Worm (Caenorhabditis elegans): ENCODE results near the gene nhr-133.

nhr-133 gene

ce11 chrV:2177307-2177764, 34.6 kb downstream of the nhr-133 start, which contains the start of gene srbc-17:
srbc-17 (plus strand) TSS chrV:2177714.
- TF ChIP-seq sox-2 (GFP tag; IDR thresholded peaks at IDR 0.05) = no peak
- TF ChIP-seq gmeb-2 (tag; optimal IDR thresholded peaks at IDR 0.05) = no peak
- no peak for TF ChIP-seq ceh-6 (GFP tag; optimal IDR thresholded peaks at IDR 0.05)
- TF ChIP-seq nhr-232 (tag; optimal IDR thresholded peaks at IDR 0.05) = no peak
- TF ChIP-seq ama-1 (optimal IDR thresholded peaks at IDR 0.05) = no peak

- TF ChIP-seq sox-2 (GFP tag; IDR thresholded peaks at IDR 0.05) (no peak), T23F11.4 (GFP tag; optimal IDR thresholded peaks at IDR 0.05) (no peak), ets-4 (tag; optimal IDR thresholded peaks at IDR 0.05) (no peak), F13H6.1 (tag; optimal IDR thresholded peaks at IDR 0.05) (no peak), pat-9 (tag; optimal IDR thresholded peaks at IDR 0.05) (no peak), dve-1 (tag; optimal IDR thresholded peaks at IDR 0.05) (no peak), hlh-6 (tag; optimal IDR thresholded peaks at IDR 0.05) (no peak), ceh-19 (GFP tag; optimal IDR thresholded peaks at IDR 0.05) (no peak), sdc-2 (tag; optimal IDR thresholded peaks at IDR 0.05) (no peak), pax-1 (tag; optimal IDR thresholded peaks at IDR 0.05) (no peak), lim-6 (tag; optimal IDR thresholded peaks at IDR 0.05) (no peak)
Observed at ce11 chrV:2175242-2175641, 36.7 kb downstream of the nhr-133 start, which contains the start of gene C45H4.18. C45H4.18 (plus strand) TSS chrV:2175542.

- TF ChIP-seq C38D4.7 (GFP tag; optimal IDR thresholded peaks at IDR 0.05) (no peak), pax-1 (tag; optimal IDR thresholded peaks at IDR 0.05) (no peak), hlh-8 (tag; optimal IDR thresholded peaks at IDR 0.05) (no peak), pha-4 (tag; optimal IDR thresholded peaks at IDR 0.05) (no peak), nhr-232 (tag; optimal IDR thresholded peaks at IDR 0.05) (no peak), pqm-1 (tag; optimal IDR thresholded peaks at IDR 0.05) (no peak), nhr-11 (tag; optimal IDR thresholded peaks at IDR 0.05) (no peak), dve-1 (tag; optimal IDR thresholded peaks at IDR 0.05) (no peak), npax-4 (tag; optimal IDR thresholded peaks at IDR 0.05) (no peak), C08G9.2 (tag; optimal IDR thresholded peaks at IDR 0.05) (no peak), ceh-22 (tag; optimal IDR thresholded peaks at IDR 0.05) (no peak), ceh-34 (tag; optimal IDR thresholded peaks at IDR 0.05) (no peak), eyg-1 (tag; optimal IDR thresholded peaks at IDR 0.05) (no peak), sox-4 (tag; optimal IDR thresholded peaks at IDR 0.05) (no peak), K09A11.1 (tag; optimal IDR thresholded peaks at IDR 0.05; ENCODE audit: insufficient read depth) (no peak)
Observed at ce11 chrV:2174465-2174864, 37.5 kb downstream of the nhr-133 start.

ce11 chrV:2166679-2167078, 45.2 kb downstream of the nhr-133 start, which contains the start of gene srbc-19:
srbc-19 (minus strand) TSS chrV:2166779.
- TF ChIP-seq ahr-1 (tag; optimal IDR thresholded peaks at IDR 0.05) (no peak), C08G9.2 (tag; optimal IDR thresholded peaks at IDR 0.05) (no peak)

ce11 chrV:2163735-2164134, 48.2 kb downstream of the nhr-133 start, which contains the start of gene str-255:
str-255 (minus strand) TSS chrV:2163835.
- TF ChIP-seq pax-1 (tag; optimal IDR thresholded peaks at IDR 0.05) = no peak
- no peak for TF ChIP-seq ceh-22 (tag; optimal IDR thresholded peaks at IDR 0.05)
- TF ChIP-seq ceh-2 (tag; optimal IDR thresholded peaks at IDR 0.05) = no peak
- TF ChIP-seq hlh-6 (tag; optimal IDR thresholded peaks at IDR 0.05) = no peak
- TF ChIP-seq rnt-1 (tag; optimal IDR thresholded peaks at IDR 0.05) = no peak
- TF ChIP-seq pat-9 (tag; optimal IDR thresholded peaks at IDR 0.05) = no peak
- no peak for TF ChIP-seq sdc-2 (tag; optimal IDR thresholded peaks at IDR 0.05)
- no peak for TF ChIP-seq unc-3 (GFP tag; conservative IDR thresholded peaks at IDR 0.05)
- TF ChIP-seq unc-3 (tag; optimal IDR thresholded peaks at IDR 0.05) = no peak
- no peak for TF ChIP-seq odd-2 (tag; optimal IDR thresholded peaks at IDR 0.05)
- no peak for TF ChIP-seq madf-2 (tag; optimal IDR thresholded peaks at IDR 0.05)
- TF ChIP-seq ceh-18 (tag; optimal IDR thresholded peaks at IDR 0.05) = no peak
- TF ChIP-seq fkh-10 (GFP tag; optimal IDR thresholded peaks at IDR 0.05) = no peak
- TF ChIP-seq zip-5 (tag; optimal IDR thresholded peaks at IDR 0.05) = no peak
- TF ChIP-seq nfya-1 (tag; optimal IDR thresholded peaks at IDR 0.05) = no peak
- no peak for TF ChIP-seq ets-4 (tag; optimal IDR thresholded peaks at IDR 0.05)
- no peak for TF ChIP-seq pros-1 (tag; optimal IDR thresholded peaks at IDR 0.05)
- TF ChIP-seq ahr-1 (tag; optimal IDR thresholded peaks at IDR 0.05) = no peak
- TF ChIP-seq ceh-19 (GFP tag; optimal IDR thresholded peaks at IDR 0.05) = no peak
- TF ChIP-seq nhr-232 (tag; optimal IDR thresholded peaks at IDR 0.05) = no peak
